Fruit fly (Drosophila melanogaster): ENCODE data around the gene hd.

DNA sequence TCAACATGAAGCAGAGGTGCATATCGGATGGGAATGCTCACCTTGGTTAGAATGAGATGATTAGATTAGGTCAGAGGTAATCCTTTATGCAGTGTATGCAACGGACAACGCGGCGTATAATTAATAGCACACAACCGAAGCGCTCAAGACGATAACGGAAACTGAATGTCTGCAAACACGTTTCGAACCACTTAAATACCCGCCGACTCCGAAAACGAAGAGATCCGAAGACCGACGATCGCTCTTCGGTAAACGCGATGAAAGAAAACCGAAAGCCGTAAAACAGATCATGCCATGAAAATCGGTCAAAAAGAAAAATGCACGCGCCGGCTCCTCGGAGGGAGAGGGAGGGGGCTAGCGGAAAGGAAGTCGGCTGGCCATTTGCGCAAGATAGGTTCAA, 29.2 kb upstream of the hd start, which contains the start of gene CG2663:
- no peak for TF ChIP-seq pan (optimal IDR thresholded peaks at IDR 0.05)
- TF ChIP-seq OdsH (GFP tag; optimal IDR thresholded peaks at IDR 0.05): no peak
- TF ChIP-seq h (GFP tag; optimal IDR thresholded peaks at IDR 0.05): no peak
- no peak for TF ChIP-seq woc (GFP tag; optimal IDR thresholded peaks at IDR 0.05)
- no peak for TF ChIP-seq fru (GFP tag; optimal IDR thresholded peaks at IDR 0.05)
- no peak for TF ChIP-seq Hr83 (GFP tag; optimal IDR thresholded peaks at IDR 0.05; ENCODE audit: poor library complexity, severe bottlenecking)
- TF ChIP-seq lola (GFP tag; optimal IDR thresholded peaks at IDR 0.05): no peak

Data from whole organism, wandering third instar larva.